Worm (Caenorhabditis elegans): Measurements from ENCODE around the gene plpp-1.2.

ce11 chrII:6526136-6526684 lies 40.9 kb downstream of the plpp-1.2 start:
- no peak for TF ChIP-seq mxl-1 (tag; optimal IDR thresholded peaks at IDR 0.05)
- TF ChIP-seq rec-8 (tag; optimal IDR thresholded peaks at IDR 0.05): no peak
- TF ChIP-seq ccch-3 (GFP tag; optimal IDR thresholded peaks at IDR 0.05): no peak
- TF ChIP-seq D2030.7 (GFP tag; IDR thresholded peaks at IDR 0.05): no peak
- TF ChIP-seq dpl-1 (GFP tag; optimal IDR thresholded peaks at IDR 0.05): no peak
- TF ChIP-seq snpc-1.1 (tag; optimal IDR thresholded peaks at IDR 0.05; ENCODE audit: insufficient read depth): no peak
- peak; percentile 14 for TF ChIP-seq ama-1 (optimal IDR thresholded peaks at IDR 0.05)
- TF ChIP-seq ama-1 (GFP tag; optimal IDR thresholded peaks at IDR 0.05): no peak
- TF ChIP-seq ztf-25 (GFP tag; IDR thresholded peaks at IDR 0.05): no peak
- TF ChIP-seq egl-18 (GFP tag; IDR thresholded peaks at IDR 0.05): no peak
- no peak for TF ChIP-seq somi-1 (GFP tag; optimal IDR thresholded peaks at IDR 0.05)
- TF ChIP-seq lsl-1 (GFP tag; optimal IDR thresholded peaks at IDR 0.05): no peak
- TF ChIP-seq ztf-28 (GFP tag; IDR thresholded peaks at IDR 0.05): no peak
- no peak for TF ChIP-seq nfyb-1 (GFP tag; IDR thresholded peaks at IDR 0.05)
- no peak for TF ChIP-seq aptf-3 (GFP tag; IDR thresholded peaks at IDR 0.05)
